Worm (Caenorhabditis elegans): Measurements from ENCODE around the gene unc-98.
A peak's percentile ranks its signal among the peaks of the same experiment; 100 is the strongest.

The unc-98 gene

DNA sequence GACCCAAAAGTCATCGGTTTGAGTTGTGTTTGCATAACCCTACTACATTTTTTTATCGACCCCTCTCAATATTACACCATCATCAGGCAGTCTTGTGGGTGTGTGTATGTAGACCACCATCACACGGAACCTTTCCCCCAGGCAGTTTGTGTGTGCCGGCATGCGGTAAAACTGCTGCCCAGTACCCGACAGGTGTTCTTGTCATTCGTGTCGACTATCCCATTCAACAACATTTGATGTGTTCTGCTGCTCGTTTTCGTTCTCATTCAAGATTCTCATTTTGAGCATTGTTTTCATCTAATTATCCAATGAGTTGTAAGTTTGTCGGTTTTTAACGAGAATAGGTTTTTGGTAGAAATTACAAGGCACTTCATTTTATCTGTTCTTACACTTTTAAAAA is 50.8 kb downstream of the unc-98 start:
- TF ChIP-seq daf-16 (GFP tag; optimal IDR thresholded peaks at IDR 0.05) = peak in 1 of 2 experiments; percentile 74
- no peak for TF ChIP-seq daf-16 (tag; optimal IDR thresholded peaks at IDR 0.05)
- no peak for TF ChIP-seq T20F7.1 (GFP tag; optimal IDR thresholded peaks at IDR 0.05)
- TF ChIP-seq sdz-12 (GFP tag; optimal IDR thresholded peaks at IDR 0.05) = no peak
- TF ChIP-seq hlh-30 (tag; optimal IDR thresholded peaks at IDR 0.05; ENCODE audit: insufficient read depth) = peak; percentile 20
- no peak for TF ChIP-seq nhr-25 (tag; optimal IDR thresholded peaks at IDR 0.05; ENCODE audit: borderline replicate concordance, insufficient read depth)
- TF ChIP-seq hlh-11 (tag; optimal IDR thresholded peaks at IDR 0.05) = peak; percentile 44
- TF ChIP-seq lsy-2 (tag; optimal IDR thresholded peaks at IDR 0.05) = no peak
- no peak for TF ChIP-seq R02D3.7 (tag; optimal IDR thresholded peaks at IDR 0.05)
